Fruit fly (Drosophila melanogaster): ENCODE data around the gene nom.

nom gene

dm6 chr3R:8707166-8707565, 15.8 kb upstream of the nom start:
- no peak for TF ChIP-seq noc (tag; optimal IDR thresholded peaks at IDR 0.05)

- peak; percentile 15 for TF ChIP-seq noc (tag; optimal IDR thresholded peaks at IDR 0.05)
Observed at dm6 chr3R:8711890-8712449, 11.0 kb upstream of the nom start.

- no peak for TF ChIP-seq noc (tag; optimal IDR thresholded peaks at IDR 0.05)
Observed at dm6 chr3R:8712722-8713131, 10.2 kb upstream of the nom start, which contains the start of gene CG8112. CG8112 (plus strand) TSS chr3R:8712933.

- TF ChIP-seq noc (tag; optimal IDR thresholded peaks at IDR 0.05): no peak
Observed at dm6 chr3R:8715371-8715770, 7.6 kb upstream of the nom start.

- TF ChIP-seq noc (tag; optimal IDR thresholded peaks at IDR 0.05): no peak
Observed at dm6 chr3R:8715851-8716550, 7.0 kb upstream of the nom start, which contains the start of gene TMEM216. TMEM216 (plus strand) TSS chr3R:8716243.

- no peak for TF ChIP-seq noc (tag; optimal IDR thresholded peaks at IDR 0.05)
Observed at dm6 chr3R:8716551-8716879, 6.5 kb upstream of the nom start.

dm6 chr3R:8718356-8718755, 4.6 kb upstream of the nom start, which contains the start of gene Cks85A:
Cks85A (minus strand) TSS chr3R:8718456.
- TF ChIP-seq noc (tag; optimal IDR thresholded peaks at IDR 0.05): no peak

dm6 chr3R:8718898-8719297, 4.1 kb upstream of the nom start, which contains the start of gene CG11760:
CG11760 (plus strand) TSS chr3R:8719198.
- TF ChIP-seq noc (tag; optimal IDR thresholded peaks at IDR 0.05): no peak

- TF ChIP-seq noc (tag; optimal IDR thresholded peaks at IDR 0.05): no peak
Observed at dm6 chr3R:8721071-8721470, 1.9 kb upstream of the nom start, which contains the start of gene CG8136. CG8136 (plus strand) TSS chr3R:8721371.

- no peak for TF ChIP-seq noc (tag; optimal IDR thresholded peaks at IDR 0.05)
Observed at dm6 chr3R:8725179-8725578, 2.2 kb downstream of the nom start, which contains the start of gene ouib. ouib (plus strand) TSS chr3R:8725479.

dm6 chr3R:8726632-8727031, 3.7 kb downstream of the nom start, which contains the start of gene CG8159:
CG8159 (plus strand) TSS chr3R:8726854.
- no peak for TF ChIP-seq noc (tag; optimal IDR thresholded peaks at IDR 0.05)

dm6 chr3R:8729542-8729941, 6.6 kb downstream of the nom start, which contains the start of gene ranshi:
ranshi (minus strand) TSS chr3R:8729693.
- no peak for TF ChIP-seq noc (tag; optimal IDR thresholded peaks at IDR 0.05)

- peak; percentile 93 for TF ChIP-seq noc (tag; optimal IDR thresholded peaks at IDR 0.05)
Observed at dm6 chr3R:8731597-8732263, 8.8 kb downstream of the nom start, which contains the start of the genes M1BP and CG8202. M1BP (minus strand) TSS chr3R:8731698. CG8202 (plus strand) TSS chr3R:8732091.

dm6 chr3R:8739161-8739783, 16.3 kb downstream of the nom start:
- TF ChIP-seq noc (tag; optimal IDR thresholded peaks at IDR 0.05): no peak

dm6 chr3R:8740118-8740517, 17.1 kb downstream of the nom start:
- no peak for TF ChIP-seq noc (tag; optimal IDR thresholded peaks at IDR 0.05)

dm6 chr3R:8741248-8741647, 18.3 kb downstream of the nom start:
- no peak for TF ChIP-seq noc (tag; optimal IDR thresholded peaks at IDR 0.05)
